Fruit fly (Drosophila melanogaster): ENCODE results near the gene COX7A.
A peak's percentile ranks its signal among the peaks of the same experiment; 100 is the strongest.

The COX7A gene

dm6 chr3R:8317709-8318335 is 23.0 kb downstream of the COX7A start (continued):
- no peak for TF ChIP-seq Abd-B (GFP tag; optimal IDR thresholded peaks at IDR 0.05)
- TF ChIP-seq HHEX (GFP tag; optimal IDR thresholded peaks at IDR 0.05), result no peak
- TF ChIP-seq zf30C (GFP tag; optimal IDR thresholded peaks at IDR 0.05), result no peak
- no peak for TF ChIP-seq usp (GFP tag; optimal IDR thresholded peaks at IDR 0.05)
- TF ChIP-seq Jarid2 (GFP tag; optimal IDR thresholded peaks at IDR 0.05), result peak; percentile 47
- TF ChIP-seq D (optimal IDR thresholded peaks at IDR 0.05), result no peak
- TF ChIP-seq D (GFP tag; optimal IDR thresholded peaks at IDR 0.05), result no peak
- no peak for TF ChIP-seq sna (GFP tag; IDR thresholded peaks at IDR 0.05; ENCODE audit: partially characterized antibody)
- TF ChIP-seq cg (GFP tag; optimal IDR thresholded peaks at IDR 0.05), result no peak
- no peak for TF ChIP-seq CG14860 (GFP tag; IDR thresholded peaks at IDR 0.05; ENCODE audit: partially characterized antibody)
- no peak for TF ChIP-seq MESR4 (GFP tag; optimal IDR thresholded peaks at IDR 0.05)
- no peak for TF ChIP-seq CG16815 (GFP tag; optimal IDR thresholded peaks at IDR 0.05)
- no peak for TF ChIP-seq seq (GFP tag; IDR thresholded peaks at IDR 0.05)
- no peak for TF ChIP-seq CG4404 (GFP tag; IDR thresholded peaks at IDR 0.05)
- TF ChIP-seq CG13424 (tag; optimal IDR thresholded peaks at IDR 0.05), result no peak
- TF ChIP-seq CG18764 (GFP tag; optimal IDR thresholded peaks at IDR 0.05), result no peak
- TF ChIP-seq Side (GFP tag; optimal IDR thresholded peaks at IDR 0.05), result no peak
- TF ChIP-seq emc (GFP tag; optimal IDR thresholded peaks at IDR 0.05), result no peak
- no peak for TF ChIP-seq CG7372 (GFP tag; IDR thresholded peaks at IDR 0.05)
- peak; percentile 48 for TF ChIP-seq Drgx (GFP tag; IDR thresholded peaks at IDR 0.05)
- TF ChIP-seq CG8924 (tag; optimal IDR thresholded peaks at IDR 0.05), result peak; percentile 25
- no peak for TF ChIP-seq phol (tag; optimal IDR thresholded peaks at IDR 0.05)
- no peak for TF ChIP-seq exex (tag; optimal IDR thresholded peaks at IDR 0.05)
- no peak for TF ChIP-seq CG33213 (GFP tag; optimal IDR thresholded peaks at IDR 0.05)
- no peak for TF ChIP-seq sug (tag; optimal IDR thresholded peaks at IDR 0.05)
- TF ChIP-seq CG15011 (GFP tag; optimal IDR thresholded peaks at IDR 0.05), result peak; percentile 13
- no peak for TF ChIP-seq Dref (GFP tag; IDR thresholded peaks at IDR 0.05)
- TF ChIP-seq Ada2b (GFP tag; IDR thresholded peaks at IDR 0.05), result no peak
- no peak for TF ChIP-seq dan (GFP tag; IDR thresholded peaks at IDR 0.05)
- peak; percentile 68 for TF ChIP-seq CG10366 (GFP tag; IDR thresholded peaks at IDR 0.05)
- no peak for TF ChIP-seq Sox102F (GFP tag; optimal IDR thresholded peaks at IDR 0.05)
- peak; percentile 49 for TF ChIP-seq grau (tag; optimal IDR thresholded peaks at IDR 0.05)
- no peak for TF ChIP-seq chinmo (GFP tag; IDR thresholded peaks at IDR 0.05; ENCODE audit: partially characterized antibody)
- peak; percentile 49; the same call in 1 of the 2 replicates for TF ChIP-seq slbo (GFP tag; IDR thresholded peaks at IDR 0.05)
- no peak for TF ChIP-seq CG6765 (GFP tag; optimal IDR thresholded peaks at IDR 0.05)
- TF ChIP-seq Opbp (GFP tag; IDR thresholded peaks at IDR 0.05; ENCODE audit: partially characterized antibody), result 0 out of 3 replicates have a peak, but pooled peaks have one; percentile 25
- TF ChIP-seq CG16779 (GFP tag; IDR thresholded peaks at IDR 0.05), result no peak
- TF ChIP-seq hkb (optimal IDR thresholded peaks at IDR 0.05), result no peak
- peak; percentile 15; the same call in 1 of the 2 replicates for TF ChIP-seq hkb (GFP tag; IDR thresholded peaks at IDR 0.05)
- no peak for TF ChIP-seq NFAT (GFP tag; IDR thresholded peaks at IDR 0.05)
- no peak for TF ChIP-seq CG4282 (GFP tag; optimal IDR thresholded peaks at IDR 0.05)
- peak; percentile 35 for TF ChIP-seq Meics (GFP tag; optimal IDR thresholded peaks at IDR 0.05)
- no peak for TF ChIP-seq gcm2 (GFP tag; optimal IDR thresholded peaks at IDR 0.05)
- TF ChIP-seq CG4820 (GFP tag; optimal IDR thresholded peaks at IDR 0.05), result no peak
- TF ChIP-seq dmrt99B (tag; optimal IDR thresholded peaks at IDR 0.05), result no peak
- no peak for TF ChIP-seq croc (GFP tag; conservative IDR thresholded peaks at IDR 0.05)
- no peak for TF ChIP-seq CG7928 (GFP tag; optimal IDR thresholded peaks at IDR 0.05)
- TF ChIP-seq CG9727 (GFP tag; optimal IDR thresholded peaks at IDR 0.05), result no peak
- TF ChIP-seq CG15696 (tag; optimal IDR thresholded peaks at IDR 0.05), result no peak
- no peak for TF ChIP-seq CG1529 (GFP tag; optimal IDR thresholded peaks at IDR 0.05)
- TF ChIP-seq Dip2 (GFP tag; IDR thresholded peaks at IDR 0.05), result no peak
